Fruit fly (Drosophila melanogaster) whole organism, embryonic: ENCODE measurements around the gene Ctr9.

ENCODE experiments used
- Aef1 ChIP-seq: fragments of 200-800 bp; sonication (Bioruptor generic); IDR thresholded peaks from 3 replicates; pipeline ENCODE4 v1.3.6; 2022; ENCODE audit warnings: missing biosample characterization, missing genetic modification characterization
- CG12219 ChIP-seq: fragments of 200-800 bp; sonication (Bioruptor generic); optimal IDR thresholded peaks from 3 replicates; lab custom pipeline; 2018; ENCODE audit warnings: missing biosample characterization, mild to moderate bottlenecking, missing genetic modification characterization
- CG12299 ChIP-seq: fragments of 200-800 bp; sonication (Bioruptor generic); optimal IDR thresholded peaks from 2 replicates; lab custom pipeline; 2018; ENCODE audit warnings: missing biosample characterization, mild to moderate bottlenecking, missing genetic modification characterization
- CG14860 ChIP-seq: fragments of 200-800 bp; sonication (Bioruptor generic); IDR thresholded peaks from 3 replicates; pipeline ENCODE4 v1.3.6; 2022; ENCODE audit warnings: missing biosample characterization, missing genetic modification characterization; ENCODE audit not compliant: partially characterized antibody
- CG1647 ChIP-seq: fragments of 200-800 bp; sonication (Bioruptor generic); optimal IDR thresholded peaks from 3 replicates; lab custom pipeline; 2016; ENCODE audit warnings: missing biosample characterization, missing genetic modification characterization
- CG17186 ChIP-seq: fragments of 200-800 bp; sonication (Bioruptor generic); optimal IDR thresholded peaks from 3 replicates; lab custom pipeline; 2017; ENCODE audit warnings: missing biosample characterization, missing genetic modification reagents, missing genetic modification characterization
- CG17385 ChIP-seq: fragments of 200-800 bp; sonication (Bioruptor generic); optimal IDR thresholded peaks from 3 replicates; lab custom pipeline; 2018; ENCODE audit warnings: missing biosample characterization, mild to moderate bottlenecking, missing genetic modification characterization
- CG2116 ChIP-seq: fragments of 200-800 bp; sonication (Bioruptor generic); optimal IDR thresholded peaks from 3 replicates; lab custom pipeline; 2018; ENCODE audit warnings: missing biosample characterization, mild to moderate bottlenecking, missing genetic modification characterization
- CG2129 ChIP-seq: fragments of 200-800 bp; sonication (Bioruptor generic); IDR thresholded peaks from 2 replicates; pipeline ENCODE4 v1.3.6; 2022; ENCODE audit warnings: missing biosample characterization, missing genetic modification characterization; ENCODE audit not compliant: partially characterized antibody
- CG2678 ChIP-seq: fragments of 200-800 bp; sonication (Bioruptor generic); optimal IDR thresholded peaks from 3 replicates; lab custom pipeline; 2019; ENCODE audit warnings: missing biosample characterization, mild to moderate bottlenecking, missing genetic modification characterization, moderate library complexity
- CG2875 ChIP-seq: fragments of 200-800 bp; sonication (Bioruptor generic); optimal IDR thresholded peaks from 2 replicates; lab custom pipeline; 2017; ENCODE audit warnings: missing biosample characterization, mild to moderate bottlenecking, missing genetic modification characterization, missing genetic modification reagents
- CG31224 ChIP-seq: fragments of 200-800 bp; sonication (Bioruptor generic); IDR thresholded peaks from 2 replicates; pipeline ENCODE4 v1.3.6; 2022; ENCODE audit warnings: missing biosample characterization, missing genetic modification characterization
- CG31441 ChIP-seq: fragments of 200-800 bp; sonication (Bioruptor generic); IDR thresholded peaks from 2 replicates; pipeline ENCODE4 v1.3.6; 2022; ENCODE audit warnings: missing biosample characterization, missing genetic modification characterization
- CG33213 ChIP-seq: fragments of 200-800 bp; sonication (Bioruptor generic); optimal IDR thresholded peaks from 3 replicates; lab custom pipeline; 2016; ENCODE audit warnings: missing biosample characterization, missing genetic modification characterization
- CG42726 ChIP-seq: fragments of 200-800 bp; sonication (Bioruptor generic); IDR thresholded peaks from 2 replicates; pipeline ENCODE4 v1.3.6; 2022; ENCODE audit warnings: missing biosample characterization, missing genetic modification characterization; ENCODE audit not compliant: partially characterized antibody
- CG6765 ChIP-seq: fragments of 200-800 bp; sonication (Bioruptor generic); optimal IDR thresholded peaks from 3 replicates; lab custom pipeline; 2017; ENCODE audit warnings: missing biosample characterization, mild to moderate bottlenecking, missing genetic modification characterization
- CG7271 ChIP-seq: fragments of 200-800 bp; sonication (Bioruptor generic); optimal IDR thresholded peaks from 2 replicates; lab custom pipeline; 2018; ENCODE audit warnings: missing biosample characterization, mild to moderate bottlenecking, missing genetic modification characterization, moderate library complexity
- CG7786 ChIP-seq: fragments of 200-800 bp; sonication (Bioruptor generic); optimal IDR thresholded peaks from 2 replicates; lab custom pipeline; 2016; ENCODE audit warnings: missing biosample characterization, missing genetic modification characterization
- CG7928 ChIP-seq: fragments of 200-800 bp; sonication (Bioruptor generic); optimal IDR thresholded peaks from 2 replicates; lab custom pipeline; 2017; ENCODE audit warnings: missing biosample characterization, mild to moderate bottlenecking, missing genetic modification characterization
- CG8359 ChIP-seq: fragments of 200-800 bp; sonication (Bioruptor generic); optimal IDR thresholded peaks from 2 replicates; lab custom pipeline; 2017; ENCODE audit warnings: missing biosample characterization, mild to moderate bottlenecking, missing genetic modification characterization, borderline replicate concordance
- CG9215 ChIP-seq: fragments of 200-800 bp; sonication (Bioruptor generic); IDR thresholded peaks from 2 replicates; pipeline ENCODE4 v1.3.6; 2022; ENCODE audit warnings: missing biosample characterization, missing genetic modification characterization
- D ChIP-seq, 2 experiments: fragments of 200-800 bp in 1 of 2; fragments of >200 bp in 1 of 2; sonication (Bioruptor generic) in 1 of 2; optimal IDR thresholded peaks; 2 replicates in 1 of 2; 3 replicates in 1 of 2; lab custom pipeline; 2017; ENCODE audit warnings: mild to moderate bottlenecking in 1 of 2, missing biosample characterization in 1 of 2, missing genetic modification characterization in 1 of 2, missing genetic modification reagents in 1 of 2
- Elba2 ChIP-seq: fragments of 200-800 bp; sonication (Bioruptor generic); optimal IDR thresholded peaks from 3 replicates; lab custom pipeline; 2016; ENCODE audit warnings: missing biosample characterization, missing genetic modification characterization
- Fer3 ChIP-seq: fragments of 200-800 bp; sonication (Bioruptor generic); optimal IDR thresholded peaks from 2 replicates; lab custom pipeline; 2018; ENCODE audit warnings: missing biosample characterization, mild to moderate bottlenecking, missing genetic modification characterization, moderate library complexity
- HmgZ ChIP-seq: fragments of 200-800 bp; sonication (Bioruptor generic); optimal IDR thresholded peaks from 2 replicates; lab custom pipeline; 2018; ENCODE audit warnings: missing biosample characterization, mild to moderate bottlenecking, missing genetic modification characterization
- Rfx ChIP-seq: fragments of 200-800 bp; sonication (Bioruptor generic); IDR thresholded peaks from 2 replicates; pipeline ENCODE4 v1.3.6; 2022; ENCODE audit warnings: missing biosample characterization, missing genetic modification characterization
- Sox102F ChIP-seq: fragments of 200-800 bp; sonication (Bioruptor generic); optimal IDR thresholded peaks from 2 replicates; lab custom pipeline; 2018; ENCODE audit warnings: missing biosample characterization, mild to moderate bottlenecking, missing genetic modification characterization, moderate library complexity
- Trl ChIP-seq, 3 experiments: fragments of >200 bp in 2 of 3; fragments of 200-800 bp in 1 of 3; sonication (Bioruptor generic) in 1 of 3; optimal IDR thresholded peaks; 2 replicates in 1 of 3; 3 replicates in 2 of 3; lab custom pipeline; 2016 to 2017; ENCODE audit warnings: missing biosample characterization in 1 of 3, missing genetic modification characterization in 1 of 3
- Xrp1 ChIP-seq: fragments of 200-800 bp; sonication (Bioruptor generic); IDR thresholded peaks from 2 replicates; pipeline ENCODE4 v1.3.6; 2022; ENCODE audit warnings: missing biosample characterization, missing genetic modification characterization
- ase ChIP-seq: fragments of 200-800 bp; sonication (Bioruptor generic); IDR thresholded peaks from 3 replicates; pipeline ENCODE4 v1.3.6; 2022; ENCODE audit warnings: missing biosample characterization, missing genetic modification characterization
- bab2 ChIP-seq: fragments of 200-800 bp; sonication (Bioruptor generic); optimal IDR thresholded peaks from 2 replicates; lab custom pipeline; 2016; ENCODE audit warnings: missing biosample characterization, missing genetic modification characterization
- da ChIP-seq: fragments of 200-800 bp; sonication (Bioruptor generic); optimal IDR thresholded peaks from 2 replicates; lab custom pipeline; 2016; ENCODE audit warnings: missing biosample characterization, missing genetic modification characterization
- fd3F ChIP-seq: fragments of 200-800 bp; sonication (Bioruptor generic); optimal IDR thresholded peaks from 2 replicates; lab custom pipeline; 2018; ENCODE audit warnings: missing biosample characterization, mild to moderate bottlenecking, missing genetic modification characterization, moderate library complexity
- grn ChIP-seq: fragments of 200-800 bp; sonication (Bioruptor generic); optimal IDR thresholded peaks from 3 replicates; lab custom pipeline; 2017; ENCODE audit warnings: missing biosample characterization, missing genetic modification characterization
- jumu ChIP-seq: fragments of 200-800 bp; sonication (Bioruptor generic); optimal IDR thresholded peaks from 3 replicates; lab custom pipeline; 2016; ENCODE audit warnings: missing biosample characterization, missing genetic modification characterization
- kay ChIP-seq: fragments of 200-800 bp; sonication (Bioruptor generic); optimal IDR thresholded peaks from 2 replicates; lab custom pipeline; 2016; ENCODE audit warnings: missing biosample characterization, missing genetic modification characterization
- org-1 ChIP-seq: fragments of 200-800 bp; sonication (Bioruptor generic); optimal IDR thresholded peaks from 2 replicates; lab custom pipeline; 2017; ENCODE audit warnings: missing biosample characterization, missing genetic modification characterization
- peb ChIP-seq: fragments of 200-800 bp; sonication (Bioruptor generic); IDR thresholded peaks from 2 replicates; pipeline ENCODE4 v1.3.6; 2022; ENCODE audit warnings: missing biosample characterization, missing genetic modification characterization
- pita ChIP-seq: fragments of 200-800 bp; sonication (Bioruptor generic); optimal IDR thresholded peaks from 2 replicates; lab custom pipeline; 2017; ENCODE audit warnings: missing biosample characterization, mild to moderate bottlenecking, missing genetic modification characterization
- pum ChIP-seq: fragments of 200-800 bp; sonication (Bioruptor generic); optimal IDR thresholded peaks from 2 replicates; lab custom pipeline; 2016; ENCODE audit warnings: missing biosample characterization, missing genetic modification characterization
- row ChIP-seq: fragments of 200-800 bp; sonication (Bioruptor generic); IDR thresholded peaks from 3 replicates; pipeline ENCODE4 v1.3.6; 2022; ENCODE audit warnings: missing biosample characterization, missing genetic modification characterization
- run ChIP-seq: fragments of 200-800 bp; sonication (Bioruptor generic); optimal IDR thresholded peaks from 3 replicates; lab custom pipeline; 2018; ENCODE audit warnings: missing biosample characterization, mild to moderate bottlenecking, missing genetic modification characterization
- sd ChIP-seq: fragments of 200-800 bp; sonication (Bioruptor generic); optimal IDR thresholded peaks from 3 replicates; lab custom pipeline; 2018; ENCODE audit warnings: missing biosample characterization, mild to moderate bottlenecking, missing genetic modification characterization, moderate library complexity
- slou ChIP-seq: fragments of 200-800 bp; sonication (Bioruptor generic); optimal IDR thresholded peaks from 3 replicates; lab custom pipeline; 2016; ENCODE audit warnings: missing biosample characterization, missing genetic modification characterization
- tio ChIP-seq: fragments of 200-800 bp; sonication (Bioruptor generic); optimal IDR thresholded peaks from 2 replicates; lab custom pipeline; 2017; ENCODE audit warnings: missing biosample characterization, missing genetic modification characterization, inconsistent platforms
- tx ChIP-seq: fragments of 200-800 bp; sonication (Bioruptor generic); optimal IDR thresholded peaks from 2 replicates; lab custom pipeline; 2016; ENCODE audit warnings: missing biosample characterization, missing genetic modification characterization
- usp ChIP-seq: fragments of >200 bp; optimal IDR thresholded peaks from 2 replicates; lab custom pipeline; 2017; ENCODE audit warnings: missing biosample characterization, missing genetic modification characterization

Gene Ctr9

dm6 chr3L:1349942-1350923 is 43.2 kb downstream of the Ctr9 start (continued):
- no peak for TF ChIP-seq slou (GFP tag; lab: Kevin White, UChicago)
- 0 out of 2 replicates have a peak, but pooled peaks have one; percentile 48 for TF ChIP-seq Rfx (GFP tag; lab: Robert Waterston, UW)
- no peak for TF ChIP-seq pita (GFP tag; lab: Kevin White, UChicago)
- peak; percentile 35 for TF ChIP-seq pum
- no peak for TF ChIP-seq Aef1 (GFP tag; lab: Robert Waterston, UW)
- TF ChIP-seq CG6765 (GFP tag; lab: Kevin White, UChicago) = no peak
- TF ChIP-seq CG33213 (GFP tag; lab: Kevin White, UChicago) = peak; percentile 21
- no peak for TF ChIP-seq da
- TF ChIP-seq CG7271 = no peak
- TF ChIP-seq CG14860 (GFP tag; lab: Robert Waterston, UW) = peak; percentile 98
- no peak for TF ChIP-seq CG12299 (tag; lab: Kevin White, UChicago)
- no peak for TF ChIP-seq tio (GFP tag; lab: Kevin White, UChicago)
- no peak for TF ChIP-seq CG2875 (GFP tag; lab: Kevin White, UChicago)
- TF ChIP-seq CG42726 (GFP tag; lab: Robert Waterston, UW) = peak; percentile 95
- TF ChIP-seq row (GFP tag; lab: Robert Waterston, UW) = peak; percentile 70
- TF ChIP-seq sd (tag; lab: Kevin White, UChicago) = peak; percentile 30
- no peak for TF ChIP-seq usp
- TF ChIP-seq CG2116 (GFP tag; lab: Kevin White, UChicago) = peak; percentile 75
- TF ChIP-seq CG2678 = peak; percentile 53
- peak; percentile 97 for TF ChIP-seq CG2129 (GFP tag; lab: Robert Waterston, UW)
- TF ChIP-seq Fer3 = peak; percentile 17
- TF ChIP-seq run (tag; lab: Kevin White, UChicago) = no peak
- TF ChIP-seq CG7928 (GFP tag; lab: Kevin White, UChicago) = no peak
- no peak for TF ChIP-seq Xrp1
- no peak for TF ChIP-seq org-1 (GFP tag; lab: Kevin White, UChicago)
- TF ChIP-seq CG17186 (GFP tag; lab: Kevin White, UChicago) = peak; percentile 33
- no peak for TF ChIP-seq fd3F (GFP tag; lab: Kevin White, UChicago)
- peak; percentile 7; the same call in 1 of the 2 replicates for TF ChIP-seq CG9215 (GFP tag; lab: Robert Waterston, UW)
- no peak for TF ChIP-seq Trl (optimal IDR thresholded peaks at IDR 0.05; lab: Kevin White, UChicago)
- peak; percentile 6 for TF ChIP-seq Trl (GFP tag; optimal IDR thresholded peaks at IDR 0.05; lab: Kevin White, UChicago)
- TF ChIP-seq peb (GFP tag; lab: Robert Waterston, UW) = no peak
- TF ChIP-seq Sox102F (GFP tag; lab: Kevin White, UChicago) = peak; percentile 21
- TF ChIP-seq CG31441 (GFP tag; lab: Robert Waterston, UW) = peak; percentile 54; the same call in 1 of the 2 replicates
- TF ChIP-seq CG1647 (GFP tag; lab: Kevin White, UChicago) = no peak
- no peak for TF ChIP-seq CG12219 (GFP tag; lab: Kevin White, UChicago)
- no peak for TF ChIP-seq ase (GFP tag; lab: Robert Waterston, UW)
- peak; percentile 34 for TF ChIP-seq tx (GFP tag; lab: Kevin White, UChicago)
- TF ChIP-seq bab2 (GFP tag; lab: Kevin White, UChicago) = peak; percentile 13
- no peak for TF ChIP-seq Elba2 (GFP tag; lab: Kevin White, UChicago)
- TF ChIP-seq D (optimal IDR thresholded peaks at IDR 0.05; lab: Kevin White, UChicago) = no peak
- TF ChIP-seq D (GFP tag; optimal IDR thresholded peaks at IDR 0.05; lab: Kevin White, UChicago) = no peak
- TF ChIP-seq CG7786 (GFP tag; lab: Kevin White, UChicago) = peak; percentile 1
- TF ChIP-seq grn (GFP tag; lab: Kevin White, UChicago) = no peak
- TF ChIP-seq kay = peak; percentile 25
- no peak for TF ChIP-seq CG8359
- peak; percentile 30; the same call in 1 of the 2 replicates for TF ChIP-seq CG31224 (GFP tag; lab: Robert Waterston, UW)
- TF ChIP-seq jumu (GFP tag; lab: Kevin White, UChicago) = peak; percentile 40
- no peak for TF ChIP-seq CG17385 (GFP tag; lab: Kevin White, UChicago)
- TF ChIP-seq HmgZ (tag; lab: Kevin White, UChicago) = peak; percentile 40
